Fruit fly (Drosophila melanogaster) whole organism, embryonic: Measurements from ENCODE around the gene RNF220.

Experiments
- Abd-B ChIP-seq: fragments of 200-800 bp; sonication (Bioruptor generic); optimal IDR thresholded peaks from 2 replicates; lab custom pipeline; 2018; ENCODE audit warnings: missing biosample characterization, mild to moderate bottlenecking, missing genetic modification characterization, moderate library complexity
- Bgb ChIP-seq: fragments of 200-800 bp; sonication (Bioruptor generic); IDR thresholded peaks from 2 replicates; pipeline ENCODE4 v1.3.6; 2022; ENCODE audit warnings: missing biosample characterization, missing genetic modification characterization; ENCODE audit not compliant: partially characterized antibody
- Bteb2 ChIP-seq: fragments of 200-800 bp; sonication (Bioruptor generic); optimal IDR thresholded peaks from 2 replicates; lab custom pipeline; 2016; ENCODE audit warnings: missing biosample characterization, missing genetic modification characterization
- CG11560 ChIP-seq: fragments of 200-800 bp; sonication (Bioruptor generic); IDR thresholded peaks from 3 replicates; pipeline ENCODE4 v1.3.6; 2022; ENCODE audit warnings: missing biosample characterization, missing genetic modification characterization
- CG12071 ChIP-seq: fragments of 200-800 bp; sonication (Bioruptor generic); optimal IDR thresholded peaks from 3 replicates; lab custom pipeline; 2018; ENCODE audit warnings: missing biosample characterization, mild to moderate bottlenecking, missing genetic modification characterization
- CG12299 ChIP-seq: fragments of 200-800 bp; sonication (Bioruptor generic); optimal IDR thresholded peaks from 2 replicates; lab custom pipeline; 2018; ENCODE audit warnings: missing biosample characterization, mild to moderate bottlenecking, missing genetic modification characterization
- CG1233 ChIP-seq: fragments of 200-800 bp; sonication (Bioruptor generic); optimal IDR thresholded peaks from 4 replicates; lab custom pipeline; 2018; ENCODE audit warnings: missing biosample characterization, mild to moderate bottlenecking, missing genetic modification characterization
- CG12659 ChIP-seq: fragments of 200-800 bp; sonication (Bioruptor generic); optimal IDR thresholded peaks from 3 replicates; lab custom pipeline; 2017; ENCODE audit warnings: mild to moderate bottlenecking, missing biosample characterization, missing genetic modification reagents, missing genetic modification characterization
- CG14667 ChIP-seq: fragments of 200-800 bp; sonication (Bioruptor generic); IDR thresholded peaks from 2 replicates; pipeline ENCODE4 v1.3.6; 2022; ENCODE audit warnings: missing biosample characterization, missing genetic modification characterization
- CG2199 ChIP-seq: fragments of 200-800 bp; sonication (Bioruptor generic); IDR thresholded peaks from 3 replicates; pipeline ENCODE4 v1.3.6; 2022; ENCODE audit warnings: missing biosample characterization, missing genetic modification characterization
- CG2889 ChIP-seq: fragments of 200-800 bp; sonication (Bioruptor generic); IDR thresholded peaks from 3 replicates; pipeline ENCODE4 v1.3.6; 2022; ENCODE audit warnings: missing biosample characterization, missing genetic modification characterization
- CG3281 ChIP-seq: fragments of 200-800 bp; sonication (Bioruptor generic); optimal IDR thresholded peaks from 3 replicates; lab custom pipeline; 2017; ENCODE audit warnings: missing biosample characterization, mild to moderate bottlenecking, missing genetic modification characterization
- CG4282 ChIP-seq: fragments of 200-800 bp; sonication (Bioruptor generic); optimal IDR thresholded peaks from 2 replicates; lab custom pipeline; 2016; ENCODE audit warnings: missing biosample characterization, missing genetic modification characterization
- CG4730 ChIP-seq: fragments of 200-800 bp; sonication (Bioruptor generic); IDR thresholded peaks from 2 replicates; pipeline ENCODE4 v1.3.6; 2022; ENCODE audit warnings: missing biosample characterization, missing genetic modification characterization
- CG5953 ChIP-seq: fragments of 200-800 bp; sonication (Bioruptor generic); IDR thresholded peaks from 2 replicates; pipeline ENCODE4 v1.3.6; 2022; ENCODE audit warnings: missing biosample characterization, missing genetic modification characterization
- CG7786 ChIP-seq: fragments of 200-800 bp; sonication (Bioruptor generic); optimal IDR thresholded peaks from 2 replicates; lab custom pipeline; 2016; ENCODE audit warnings: missing biosample characterization, missing genetic modification characterization
- CG7928 ChIP-seq: fragments of 200-800 bp; sonication (Bioruptor generic); optimal IDR thresholded peaks from 2 replicates; lab custom pipeline; 2017; ENCODE audit warnings: missing biosample characterization, mild to moderate bottlenecking, missing genetic modification characterization
- CG7987 ChIP-seq: fragments of 200-800 bp; sonication (Bioruptor generic); optimal IDR thresholded peaks from 2 replicates; lab custom pipeline; 2018; ENCODE audit warnings: missing biosample characterization, mild to moderate bottlenecking, missing genetic modification characterization, moderate library complexity
- CG8290 ChIP-seq, 3 experiments: fragments of 200-800 bp; sonication (Bioruptor generic); optimal IDR thresholded peaks; 2 replicates each; lab custom pipeline; 2016 to 2019; ENCODE audit warnings: missing biosample characterization in 3 of 3, missing genetic modification characterization in 3 of 3, mild to moderate bottlenecking in 2 of 3, moderate library complexity in 1 of 3
- CG8388 ChIP-seq: fragments of 200-800 bp; sonication (Bioruptor generic); optimal IDR thresholded peaks from 2 replicates; lab custom pipeline; 2019; ENCODE audit warnings: missing biosample characterization, mild to moderate bottlenecking, missing genetic modification characterization, moderate library complexity
- CG8765 ChIP-seq: fragments of 200-800 bp; sonication (Bioruptor generic); IDR thresholded peaks from 2 replicates; pipeline ENCODE4 v1.3.6; 2022; ENCODE audit warnings: missing biosample characterization, missing genetic modification characterization
- CG8924 ChIP-seq: fragments of 200-800 bp; optimal IDR thresholded peaks from 3 replicates; lab custom pipeline; 2019; ENCODE audit warnings: missing biosample characterization, mild to moderate bottlenecking, missing genetic modification characterization, moderate library complexity
- D19B ChIP-seq: fragments of 200-800 bp; sonication (Bioruptor generic); optimal IDR thresholded peaks from 2 replicates; lab custom pipeline; 2017; ENCODE audit warnings: missing biosample characterization, mild to moderate bottlenecking, missing genetic modification characterization
- Dfd ChIP-seq, 2 experiments: fragments of >200 bp; optimal IDR thresholded peaks; 2 replicates each; lab custom pipeline; 2017; ENCODE audit warnings: missing biosample characterization in 2 of 2, missing genetic modification characterization in 2 of 2
- Dip3 ChIP-seq: fragments of 200-800 bp; sonication (Bioruptor generic); optimal IDR thresholded peaks from 3 replicates; lab custom pipeline; 2016; ENCODE audit warnings: missing biosample characterization, missing genetic modification characterization
- Dp ChIP-seq: fragments of 200-800 bp; sonication (Bioruptor generic); optimal IDR thresholded peaks from 2 replicates; lab custom pipeline; 2018; ENCODE audit warnings: missing biosample characterization, mild to moderate bottlenecking, missing genetic modification characterization, moderate library complexity
- Eip74EF ChIP-seq, 2 experiments: fragments of 200-800 bp in 1 of 2; fragments of >200 bp in 1 of 2; sonication (Bioruptor generic) in 1 of 2; optimal IDR thresholded peaks; 2 replicates each; lab custom pipeline; 2017 to 2019; ENCODE audit warnings: missing biosample characterization in 2 of 2, missing genetic modification characterization in 2 of 2, mild to moderate bottlenecking in 1 of 2, moderate library complexity in 1 of 2
- Mes4 ChIP-seq: fragments of 200-800 bp; sonication (Bioruptor generic); optimal IDR thresholded peaks from 2 replicates; lab custom pipeline; 2016; ENCODE audit warnings: missing biosample characterization, missing genetic modification characterization
- NC2α ChIP-seq: fragments of 200-800 bp; sonication (Bioruptor generic); optimal IDR thresholded peaks from 2 replicates; lab custom pipeline; 2016; ENCODE audit warnings: missing biosample characterization, missing genetic modification characterization
- NfI ChIP-seq: fragments of 200-800 bp; sonication (Bioruptor generic); optimal IDR thresholded peaks from 3 replicates; lab custom pipeline; 2018; ENCODE audit warnings: missing biosample characterization, mild to moderate bottlenecking, missing genetic modification characterization, moderate library complexity
- Poxn ChIP-seq: fragments of 200-800 bp; sonication (Bioruptor generic); IDR thresholded peaks from 2 replicates; pipeline ENCODE4 v1.3.6; 2022; ENCODE audit warnings: missing biosample characterization, missing genetic modification characterization
- Trl ChIP-seq, 3 experiments: fragments of >200 bp in 2 of 3; fragments of 200-800 bp in 1 of 3; sonication (Bioruptor generic) in 1 of 3; optimal IDR thresholded peaks; 2 replicates in 1 of 3; 3 replicates in 2 of 3; lab custom pipeline; 2016 to 2017; ENCODE audit warnings: missing biosample characterization in 1 of 3, missing genetic modification characterization in 1 of 3
- ase ChIP-seq: fragments of 200-800 bp; sonication (Bioruptor generic); IDR thresholded peaks from 3 replicates; pipeline ENCODE4 v1.3.6; 2022; ENCODE audit warnings: missing biosample characterization, missing genetic modification characterization
- bowl ChIP-seq: fragments of 200-800 bp; sonication (Bioruptor generic); IDR thresholded peaks from 2 replicates; pipeline ENCODE4 v1.3.6; 2022; ENCODE audit warnings: missing biosample characterization, missing genetic modification characterization
- chif ChIP-seq, 2 experiments: fragments of 200-800 bp; sonication (Bioruptor generic); optimal IDR thresholded peaks; 3 replicates each; lab custom pipeline; 2016; ENCODE audit warnings: missing biosample characterization in 2 of 2, missing genetic modification characterization in 2 of 2
- corto ChIP-seq: fragments of 200-800 bp; sonication (Bioruptor generic); optimal IDR thresholded peaks from 2 replicates; lab custom pipeline; 2016; ENCODE audit warnings: missing biosample characterization, mild to moderate bottlenecking, missing genetic modification characterization, moderate library complexity
- disco-r ChIP-seq: fragments of 200-800 bp; sonication (Bioruptor generic); optimal IDR thresholded peaks from 2 replicates; lab custom pipeline; 2016; ENCODE audit warnings: missing biosample characterization, missing genetic modification characterization
- dysf ChIP-seq: fragments of 200-800 bp; sonication (Bioruptor generic); IDR thresholded peaks from 3 replicates; pipeline ENCODE4 v1.3.6; 2022; ENCODE audit warnings: missing biosample characterization, missing genetic modification characterization
- fd96Cb ChIP-seq: fragments of 200-800 bp; sonication (Bioruptor generic); optimal IDR thresholded peaks from 2 replicates; lab custom pipeline; 2018; ENCODE audit warnings: missing biosample characterization, mild to moderate bottlenecking, missing genetic modification characterization, moderate library complexity
- fru ChIP-seq: fragments of >200 bp; optimal IDR thresholded peaks from 2 replicates; lab custom pipeline; 2017
- fu2 ChIP-seq: fragments of 200-800 bp; sonication (Bioruptor generic); optimal IDR thresholded peaks from 2 replicates; lab custom pipeline; 2016; ENCODE audit warnings: missing biosample characterization, missing genetic modification characterization
- gt ChIP-seq: fragments of 200-800 bp; sonication (Bioruptor generic); IDR thresholded peaks from 2 replicates; pipeline ENCODE4 v1.3.6; 2022; ENCODE audit warnings: missing biosample characterization, missing genetic modification characterization
- hbn ChIP-seq: fragments of 200-800 bp; sonication (Bioruptor generic); IDR thresholded peaks from 2 replicates; pipeline ENCODE4 v1.3.6; 2022; ENCODE audit warnings: missing biosample characterization, missing genetic modification characterization; ENCODE audit not compliant: partially characterized antibody
- kni ChIP-seq: fragments of 200-800 bp; sonication (Bioruptor generic); optimal IDR thresholded peaks from 3 replicates; lab custom pipeline; 2017; ENCODE audit warnings: mild to moderate bottlenecking, missing biosample characterization, missing genetic modification reagents, missing genetic modification characterization
- psq ChIP-seq: fragments of 200-800 bp; sonication (Bioruptor generic); optimal IDR thresholded peaks from 2 replicates; lab custom pipeline; 2017; ENCODE audit warnings: missing biosample characterization, missing genetic modification characterization
- row ChIP-seq: fragments of 200-800 bp; sonication (Bioruptor generic); IDR thresholded peaks from 3 replicates; pipeline ENCODE4 v1.3.6; 2022; ENCODE audit warnings: missing biosample characterization, missing genetic modification characterization
- twi ChIP-seq: fragments of 200-800 bp; optimal IDR thresholded peaks from 2 replicates; lab custom pipeline; 2019; ENCODE audit warnings: missing biosample characterization, mild to moderate bottlenecking, missing genetic modification characterization, moderate library complexity
- vfl ChIP-seq: fragments of 200-800 bp; sonication (Bioruptor generic); optimal IDR thresholded peaks from 2 replicates; lab custom pipeline; 2016; ENCODE audit warnings: missing biosample characterization, missing genetic modification characterization
- z ChIP-seq: fragments of 200-800 bp; sonication (Bioruptor generic); IDR thresholded peaks from 3 replicates; pipeline ENCODE4 v1.3.6; 2022; ENCODE audit warnings: missing biosample characterization, missing genetic modification characterization

The RNF220 gene

DNA sequence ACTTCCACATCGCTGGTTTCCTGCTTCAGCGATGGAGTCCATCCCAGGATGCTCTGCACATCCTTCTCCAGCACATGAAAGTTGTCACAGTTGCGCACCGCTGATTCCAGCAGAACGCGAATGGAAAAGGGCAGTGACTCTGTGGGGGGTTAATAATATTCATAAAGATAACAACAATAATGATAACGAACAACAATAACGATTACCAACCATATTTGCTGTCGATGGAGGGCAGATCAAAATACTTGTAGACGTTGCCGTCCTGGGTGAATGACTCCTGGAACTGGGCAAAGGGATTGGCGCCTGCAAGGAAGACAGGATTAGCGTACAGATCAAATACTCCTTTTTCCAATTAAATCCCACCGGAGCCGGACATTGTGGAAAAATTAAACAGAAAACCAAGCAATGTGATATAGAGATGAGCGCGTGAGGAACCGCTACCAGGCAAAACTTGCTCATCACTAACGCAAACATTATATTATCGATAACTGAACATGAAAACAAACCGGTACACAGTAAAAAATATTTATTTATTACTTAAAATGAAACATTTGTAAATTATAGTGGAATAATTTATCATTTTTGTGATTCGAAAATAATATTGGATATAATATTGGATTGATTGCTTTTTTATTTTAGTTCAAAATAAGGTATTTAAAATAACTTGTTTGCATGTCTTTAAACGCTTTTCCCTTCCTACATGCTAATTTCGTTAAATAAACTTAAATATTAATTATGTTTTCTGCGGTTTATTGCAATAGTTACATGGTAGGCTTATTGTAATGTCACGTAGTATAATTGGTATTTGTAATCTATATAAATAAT is 1.9 kb downstream of the RNF220 start, which contains the start of gene Irp-1A (continued):
- TF ChIP-seq CG3281 (GFP tag; lab: Kevin White, UChicago): peak; percentile 76
- TF ChIP-seq dysf (GFP tag; lab: Robert Waterston, UW): peak; percentile 72; the same call in 2 of the 3 replicates
- TF ChIP-seq CG8290 (GFP tag; optimal IDR thresholded peaks at IDR 0.05; lab: Kevin White, UChicago): peak; percentile 61
- TF ChIP-seq CG8290 (tag; optimal IDR thresholded peaks at IDR 0.05; lab: Kevin White, UChicago): peak in 1 of 2 experiments; percentile 83
- TF ChIP-seq Trl (optimal IDR thresholded peaks at IDR 0.05; lab: Kevin White, UChicago): no peak
- TF ChIP-seq Trl (GFP tag; optimal IDR thresholded peaks at IDR 0.05; lab: Kevin White, UChicago): no peak
- TF ChIP-seq CG7928 (GFP tag; lab: Kevin White, UChicago): peak; percentile 12
- peak; percentile 37 for TF ChIP-seq Abd-B
- no peak for TF ChIP-seq gt (GFP tag; lab: Robert Waterston, UW)
- TF ChIP-seq CG11560 (tag; lab: Robert Waterston, UW): no peak
- TF ChIP-seq CG2199 (GFP tag; lab: Robert Waterston, UW): no peak
- TF ChIP-seq Mes4 (GFP tag; lab: Kevin White, UChicago): no peak
- TF ChIP-seq CG12071 (GFP tag; lab: Kevin White, UChicago): no peak
- peak; percentile 23 for TF ChIP-seq vfl (GFP tag; lab: Kevin White, UChicago)
- no peak for TF ChIP-seq CG7987
- TF ChIP-seq CG8924 (tag; lab: Kevin White, UChicago): peak; percentile 88
- no peak for TF ChIP-seq Dfd (GFP tag; optimal IDR thresholded peaks at IDR 0.05; lab: Kevin White, UChicago)
- peak; percentile 88 for TF ChIP-seq CG12659
- TF ChIP-seq Eip74EF (GFP tag; optimal IDR thresholded peaks at IDR 0.05; lab: Kevin White, UChicago): peak in 1 of 2 experiments; percentile 73
- peak; percentile 37 for TF ChIP-seq Dp
- no peak for TF ChIP-seq Poxn
- TF ChIP-seq disco-r (GFP tag; lab: Kevin White, UChicago): no peak
- TF ChIP-seq CG4282 (GFP tag; lab: Kevin White, UChicago): no peak
- TF ChIP-seq CG8388: peak; percentile 76
- TF ChIP-seq Bgb (GFP tag; lab: Robert Waterston, UW): peak; percentile 86
- TF ChIP-seq kni (GFP tag; lab: Kevin White, UChicago): no peak
- TF ChIP-seq CG8765 (GFP tag; lab: Robert Waterston, UW): no peak
- peak; percentile 83 for TF ChIP-seq hbn (GFP tag; lab: Robert Waterston, UW)
- TF ChIP-seq fru: no peak
- peak; percentile 59; the same call in 2 of the 3 replicates for TF ChIP-seq ase
- TF ChIP-seq CG4730 (GFP tag; lab: Robert Waterston, UW): peak; percentile 70
- peak; percentile 41 for TF ChIP-seq CG1233 (GFP tag; lab: Kevin White, UChicago)
- TF ChIP-seq Bteb2 (GFP tag; lab: Kevin White, UChicago): no peak
- TF ChIP-seq NC2α (GFP tag; lab: Kevin White, UChicago): no peak
- TF ChIP-seq twi (tag; lab: Kevin White, UChicago): peak; percentile 44
- TF ChIP-seq bowl (GFP tag; lab: Robert Waterston, UW): 0 out of 2 replicates have a peak, but pooled peaks have one; percentile 23
- TF ChIP-seq fd96Cb (tag; lab: Kevin White, UChicago): peak; percentile 69
- no peak for TF ChIP-seq fu2
- no peak for TF ChIP-seq corto
- peak; percentile 17 for TF ChIP-seq CG7786 (GFP tag; lab: Kevin White, UChicago)
- peak; percentile 62 for TF ChIP-seq NfI (GFP tag; lab: Kevin White, UChicago)
- TF ChIP-seq CG2889 (GFP tag; lab: Robert Waterston, UW): no peak
- no peak for TF ChIP-seq z (GFP tag; lab: Robert Waterston, UW)
- TF ChIP-seq row (GFP tag; lab: Robert Waterston, UW): peak; percentile 86
- TF ChIP-seq D19B (GFP tag; lab: Kevin White, UChicago): peak; percentile 23
- TF ChIP-seq CG14667: peak; percentile 55; the same call in 1 of the 2 replicates
- TF ChIP-seq psq (GFP tag; lab: Kevin White, UChicago): peak; percentile 0
- no peak for TF ChIP-seq chif (GFP tag; optimal IDR thresholded peaks at IDR 0.05; lab: Kevin White, UChicago)
- peak; percentile 62 for TF ChIP-seq CG12299 (tag; lab: Kevin White, UChicago)
- TF ChIP-seq Dip3: no peak
- no peak for TF ChIP-seq CG5953 (GFP tag; lab: Robert Waterston, UW)
